Fruit fly (Drosophila melanogaster) whole organism, embryonic: ENCODE data around the gene CG44158.

Experiments used
- ATbp ChIP-seq: fragments of 200-800 bp; sonication (Bioruptor generic); optimal IDR thresholded peaks from 2 replicates; lab custom pipeline; 2017; ENCODE audit warnings: missing biosample characterization, mild to moderate bottlenecking, missing genetic modification characterization, missing genetic modification reagents
- B-H2 ChIP-seq: fragments of 200-800 bp; sonication (Bioruptor generic); optimal IDR thresholded peaks from 2 replicates; lab custom pipeline; 2018; ENCODE audit warnings: missing biosample characterization, mild to moderate bottlenecking, missing genetic modification characterization
- Bdp1 ChIP-seq: fragments of 200-800 bp; sonication (Bioruptor generic); optimal IDR thresholded peaks from 3 replicates; lab custom pipeline; 2016; ENCODE audit warnings: missing biosample characterization, missing genetic modification characterization
- C15 ChIP-seq: fragments of 200-800 bp; sonication (Bioruptor generic); IDR thresholded peaks from 3 replicates; pipeline ENCODE4 v1.3.6; 2022; ENCODE audit warnings: missing biosample characterization, missing genetic modification characterization
- CG10431 ChIP-seq: fragments of 200-800 bp; sonication (Bioruptor generic); optimal IDR thresholded peaks from 3 replicates; lab custom pipeline; 2018; ENCODE audit warnings: missing biosample characterization, mild to moderate bottlenecking, missing genetic modification characterization
- CG12071 ChIP-seq: fragments of 200-800 bp; sonication (Bioruptor generic); optimal IDR thresholded peaks from 3 replicates; lab custom pipeline; 2018; ENCODE audit warnings: missing biosample characterization, mild to moderate bottlenecking, missing genetic modification characterization
- CG13775 ChIP-seq: fragments of 200-800 bp; sonication (Bioruptor generic); optimal IDR thresholded peaks from 3 replicates; lab custom pipeline; 2017; ENCODE audit warnings: missing biosample characterization, mild to moderate bottlenecking, missing genetic modification characterization
- CG15601 ChIP-seq: fragments of 200-800 bp; sonication (Bioruptor generic); optimal IDR thresholded peaks from 3 replicates; lab custom pipeline; 2019; ENCODE audit warnings: missing biosample characterization, mild to moderate bottlenecking, missing genetic modification characterization, moderate library complexity
- CG18011 ChIP-seq: fragments of 200-800 bp; sonication (Bioruptor generic); optimal IDR thresholded peaks from 2 replicates; lab custom pipeline; 2017; ENCODE audit warnings: missing biosample characterization, missing genetic modification characterization, mild to moderate bottlenecking, moderate library complexity, missing genotype
- CG18262 ChIP-seq: fragments of 200-800 bp; optimal IDR thresholded peaks from 3 replicates; lab custom pipeline; 2019; ENCODE audit warnings: missing biosample characterization, mild to moderate bottlenecking, missing genetic modification characterization, moderate library complexity
- CG18476 ChIP-seq: fragments of 200-800 bp; sonication (Bioruptor generic); optimal IDR thresholded peaks from 2 replicates; lab custom pipeline; 2016; ENCODE audit warnings: missing biosample characterization, mild to moderate bottlenecking, missing genetic modification characterization
- CG2202 ChIP-seq: fragments of 200-800 bp; sonication (Bioruptor generic); optimal IDR thresholded peaks from 2 replicates; lab custom pipeline; 2018; ENCODE audit warnings: missing biosample characterization, mild to moderate bottlenecking, missing genetic modification characterization
- CG2875 ChIP-seq: fragments of 200-800 bp; sonication (Bioruptor generic); optimal IDR thresholded peaks from 2 replicates; lab custom pipeline; 2017; ENCODE audit warnings: missing biosample characterization, mild to moderate bottlenecking, missing genetic modification characterization, missing genetic modification reagents
- CG3847 ChIP-seq: fragments of 200-800 bp; sonication (Bioruptor generic); IDR thresholded peaks from 2 replicates; pipeline ENCODE4 v1.3.6; 2022; ENCODE audit warnings: missing biosample characterization, missing genetic modification characterization
- CG4404 ChIP-seq: fragments of 200-800 bp; sonication (Bioruptor generic); IDR thresholded peaks from 2 replicates; pipeline ENCODE4 v1.3.6; 2022; ENCODE audit warnings: missing biosample characterization, missing genetic modification characterization
- CG4820 ChIP-seq: fragments of 200-800 bp; sonication (Bioruptor generic); optimal IDR thresholded peaks from 3 replicates; lab custom pipeline; 2016; ENCODE audit warnings: missing biosample characterization, missing genetic modification characterization
- CG5245 ChIP-seq: fragments of 200-800 bp; sonication (Bioruptor generic); optimal IDR thresholded peaks from 3 replicates; lab custom pipeline; 2016; ENCODE audit warnings: missing biosample characterization, missing genetic modification characterization
- CG7372 ChIP-seq: fragments of 200-800 bp; sonication (Bioruptor generic); IDR thresholded peaks from 2 replicates; pipeline ENCODE4 v1.3.6; 2022; ENCODE audit warnings: missing biosample characterization, missing genetic modification characterization
- CG8924 ChIP-seq: fragments of 200-800 bp; optimal IDR thresholded peaks from 3 replicates; lab custom pipeline; 2019; ENCODE audit warnings: missing biosample characterization, mild to moderate bottlenecking, missing genetic modification characterization, moderate library complexity
- Chrac-16 ChIP-seq: fragments of 200-800 bp; sonication (Bioruptor generic); optimal IDR thresholded peaks from 3 replicates; lab custom pipeline; 2016; ENCODE audit warnings: missing biosample characterization, missing genetic modification characterization
- CoRest ChIP-seq: fragments of 200-800 bp; sonication (Bioruptor generic); optimal IDR thresholded peaks from 3 replicates; lab custom pipeline; 2018; ENCODE audit warnings: missing biosample characterization, mild to moderate bottlenecking, missing genetic modification characterization, moderate library complexity
- Fer1 ChIP-seq: fragments of 200-800 bp; sonication (Bioruptor generic); optimal IDR thresholded peaks from 2 replicates; lab custom pipeline; 2017; ENCODE audit warnings: missing biosample characterization, mild to moderate bottlenecking, missing genetic modification characterization
- HLH4C ChIP-seq: fragments of 200-800 bp; sonication (Bioruptor generic); IDR thresholded peaks from 3 replicates; pipeline ENCODE4 v1.3.6; 2022; ENCODE audit warnings: missing biosample characterization, missing genetic modification characterization; ENCODE audit not compliant: partially characterized antibody
- Hmr ChIP-seq: fragments of 200-800 bp; sonication (Bioruptor generic); optimal IDR thresholded peaks from 3 replicates; lab custom pipeline; 2017; ENCODE audit warnings: mild to moderate bottlenecking, missing biosample characterization, missing genetic modification reagents, missing genetic modification characterization
- Hr39 ChIP-seq: fragments of >200 bp; optimal IDR thresholded peaks from 2 replicates; lab custom pipeline; 2017
- Nf-YA ChIP-seq: fragments of 200-800 bp; sonication (Bioruptor generic); IDR thresholded peaks from 2 replicates; pipeline ENCODE4 v1.3.6; 2022; ENCODE audit warnings: missing biosample characterization, missing genetic modification characterization
- NfI ChIP-seq: fragments of 200-800 bp; sonication (Bioruptor generic); optimal IDR thresholded peaks from 3 replicates; lab custom pipeline; 2018; ENCODE audit warnings: missing biosample characterization, mild to moderate bottlenecking, missing genetic modification characterization, moderate library complexity
- Sry-β ChIP-seq: fragments of 200-800 bp; sonication (Bioruptor generic); optimal IDR thresholded peaks from 2 replicates; lab custom pipeline; 2018; ENCODE audit warnings: missing biosample characterization, mild to moderate bottlenecking, missing genetic modification characterization, moderate library complexity
- ab ChIP-seq: fragments of 200-800 bp; sonication (Bioruptor generic); optimal IDR thresholded peaks from 2 replicates; lab custom pipeline; 2016; ENCODE audit warnings: missing biosample characterization, missing genetic modification characterization
- amos ChIP-seq: fragments of 200-800 bp; sonication (Bioruptor generic); IDR thresholded peaks from 2 replicates; pipeline ENCODE4 v1.3.6; 2022; ENCODE audit warnings: missing biosample characterization, missing genetic modification characterization; ENCODE audit not compliant: partially characterized antibody
- ap ChIP-seq: fragments of 200-800 bp; sonication (Bioruptor generic); IDR thresholded peaks from 2 replicates; pipeline ENCODE4 v1.3.6; 2022; ENCODE audit warnings: missing biosample characterization, missing genetic modification characterization
- bbx ChIP-seq: fragments of 200-800 bp; sonication (Bioruptor generic); IDR thresholded peaks from 2 replicates; pipeline ENCODE4 v1.3.6; 2022; ENCODE audit warnings: missing biosample characterization, missing genetic modification characterization; ENCODE audit not compliant: partially characterized antibody
- cad ChIP-seq: fragments of >200 bp; optimal IDR thresholded peaks from 2 replicates; lab custom pipeline; 2017; ENCODE audit warnings: missing biosample characterization, missing genetic modification characterization
- caup ChIP-seq: fragments of 200-800 bp; sonication (Bioruptor generic); optimal IDR thresholded peaks from 3 replicates; lab custom pipeline; 2017; ENCODE audit warnings: missing biosample characterization, mild to moderate bottlenecking, missing genetic modification characterization, moderate library complexity; ENCODE audit not compliant: severe bottlenecking
- chn ChIP-seq: fragments of 200-800 bp; sonication (Bioruptor generic); optimal IDR thresholded peaks from 2 replicates; lab custom pipeline; 2016; ENCODE audit warnings: missing biosample characterization, missing genetic modification characterization
- crol ChIP-seq: fragments of 200-800 bp; sonication (Bioruptor generic); IDR thresholded peaks from 2 replicates; pipeline ENCODE4 v1.3.6; 2022; ENCODE audit warnings: missing biosample characterization, missing genetic modification characterization
- crp ChIP-seq, 2 experiments: fragments of 200-800 bp; sonication (Bioruptor generic); optimal IDR thresholded peaks; 2 replicates in 1 of 2; 3 replicates in 1 of 2; lab custom pipeline; 2017; ENCODE audit warnings: missing biosample characterization in 2 of 2, missing genetic modification characterization in 2 of 2, mild to moderate bottlenecking in 1 of 2, moderate library complexity in 1 of 2
- exex ChIP-seq: fragments of 200-800 bp; sonication (Bioruptor generic); optimal IDR thresholded peaks from 4 replicates; lab custom pipeline; 2018; ENCODE audit warnings: missing biosample characterization, mild to moderate bottlenecking, missing genetic modification characterization, moderate library complexity
- fru ChIP-seq: fragments of >200 bp; optimal IDR thresholded peaks from 2 replicates; lab custom pipeline; 2017
- gcm2 ChIP-seq: fragments of 200-800 bp; sonication (Bioruptor generic); optimal IDR thresholded peaks from 2 replicates; lab custom pipeline; 2016; ENCODE audit warnings: missing biosample characterization, missing genetic modification characterization
- gfzf ChIP-seq: fragments of 200-800 bp; sonication (Bioruptor generic); optimal IDR thresholded peaks from 2 replicates; lab custom pipeline; 2016; ENCODE audit warnings: missing biosample characterization, mild to moderate bottlenecking, missing genetic modification characterization, moderate library complexity
- gsb-n ChIP-seq: fragments of 200-800 bp; sonication (Bioruptor generic); optimal IDR thresholded peaks from 3 replicates; lab custom pipeline; 2018; ENCODE audit warnings: missing biosample characterization, mild to moderate bottlenecking, missing genetic modification characterization
- mld ChIP-seq: fragments of 200-800 bp; sonication (Bioruptor generic); IDR thresholded peaks from 3 replicates; pipeline ENCODE4 v1.3.6; 2022; ENCODE audit warnings: missing biosample characterization, missing genetic modification characterization; ENCODE audit not compliant: partially characterized antibody
- p53 ChIP-seq: fragments of 200-800 bp; sonication (Bioruptor generic); optimal IDR thresholded peaks from 2 replicates; lab custom pipeline; 2016; ENCODE audit warnings: missing biosample characterization, missing genetic modification characterization
- pnt ChIP-seq: fragments of 200-800 bp; sonication (Bioruptor generic); optimal IDR thresholded peaks from 3 replicates; lab custom pipeline; 2016; ENCODE audit warnings: missing biosample characterization, missing genetic modification characterization
- psq ChIP-seq: fragments of 200-800 bp; sonication (Bioruptor generic); optimal IDR thresholded peaks from 2 replicates; lab custom pipeline; 2017; ENCODE audit warnings: missing biosample characterization, missing genetic modification characterization
- ranshi ChIP-seq: fragments of 200-800 bp; sonication (Bioruptor generic); IDR thresholded peaks from 2 replicates; pipeline ENCODE4 v1.3.6; 2022; ENCODE audit warnings: missing biosample characterization, missing genetic modification characterization
- sens ChIP-seq: fragments of 200-800 bp; sonication (Bioruptor generic); peaks from one replicate; lab custom pipeline; 2016; ENCODE audit warnings: missing biosample characterization, missing genetic modification characterization
- sens-2 ChIP-seq: fragments of 200-800 bp; sonication (Bioruptor generic); IDR thresholded peaks from 2 replicates; pipeline ENCODE4 v1.3.6; 2022; ENCODE audit warnings: missing biosample characterization, missing genetic modification characterization
- shn ChIP-seq: fragments of 200-800 bp; sonication (Bioruptor generic); optimal IDR thresholded peaks from 3 replicates; lab custom pipeline; 2016; ENCODE audit warnings: missing biosample characterization, missing genetic modification characterization
- stc ChIP-seq: fragments of 200-800 bp; sonication (Bioruptor generic); IDR thresholded peaks from 2 replicates; pipeline ENCODE4 v1.3.6; 2022; ENCODE audit warnings: missing biosample characterization, missing genetic modification characterization

The CG44158 gene

DNA sequence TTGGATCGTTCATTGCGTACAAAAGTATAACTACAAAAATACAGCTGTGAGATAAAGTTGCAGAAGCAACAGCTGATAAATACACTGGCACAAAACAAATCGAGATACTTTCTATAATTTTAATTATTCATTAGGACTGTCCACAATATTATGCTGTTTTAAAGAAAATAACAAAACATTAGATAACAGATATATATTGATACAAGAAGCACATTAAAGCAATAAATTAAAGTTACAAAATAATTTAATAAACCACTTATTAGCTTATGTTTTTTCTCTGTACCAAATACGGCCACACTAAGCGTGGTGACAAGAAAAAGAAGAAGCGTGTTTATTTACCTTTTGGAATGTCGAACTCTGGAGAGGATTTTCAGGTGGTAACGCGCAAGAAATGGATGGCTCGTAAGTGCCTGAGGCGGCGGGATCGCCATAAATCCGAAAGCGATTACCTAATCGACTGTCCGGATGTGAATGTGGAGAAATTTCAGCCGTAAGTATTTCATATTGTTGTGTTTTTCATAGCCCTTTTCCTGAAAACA, 11.7 kb downstream of the CG44158 start, which contains the start of the genes CG7988 and CG7183 (continued):
- peak; percentile 97 for TF ChIP-seq CG7372
- TF ChIP-seq stc (GFP tag; lab: Robert Waterston, UW): peak; percentile 98
- TF ChIP-seq CG18262 (tag; lab: Kevin White, UChicago): peak; percentile 99
- peak; percentile 96 for TF ChIP-seq CG18476 (GFP tag; lab: Kevin White, UChicago)
- peak; percentile 98 for TF ChIP-seq CG3847
- peak; percentile 94 for TF ChIP-seq CG5245 (GFP tag; lab: Kevin White, UChicago)
- peak; percentile 62 for TF ChIP-seq ab
- peak; percentile 96 for TF ChIP-seq Hmr (GFP tag; lab: Kevin White, UChicago)
- no peak for TF ChIP-seq fru
- TF ChIP-seq pnt: peak; percentile 95
- no peak for TF ChIP-seq amos
- peak; percentile 87 for TF ChIP-seq Bdp1
- TF ChIP-seq gsb-n (tag; lab: Kevin White, UChicago): peak; percentile 99
- peak; percentile 86 for TF ChIP-seq CG10431
- peak; percentile 99 for TF ChIP-seq sens (GFP tag; lab: Kevin White, UChicago)
- peak; percentile 93 for TF ChIP-seq sens-2 (GFP tag; lab: Robert Waterston, UW)
- TF ChIP-seq B-H2 (GFP tag; lab: Kevin White, UChicago): peak; percentile 96
- TF ChIP-seq CG4820 (GFP tag; lab: Kevin White, UChicago): peak; percentile 96
- TF ChIP-seq Nf-YA (GFP tag; lab: Robert Waterston, UW): peak; percentile 98
- peak; percentile 96 for TF ChIP-seq CG2202 (tag; lab: Kevin White, UChicago)
- peak; percentile 98 for TF ChIP-seq ap (GFP tag; lab: Robert Waterston, UW)
- TF ChIP-seq gfzf (GFP tag; lab: Kevin White, UChicago): peak; percentile 56
- TF ChIP-seq crol (GFP tag; lab: Robert Waterston, UW): peak; percentile 72
- no peak for TF ChIP-seq Hr39 (lab: Kevin White, UChicago)
- peak; percentile 99 for TF ChIP-seq ranshi (GFP tag; lab: Robert Waterston, UW)
- peak; percentile 65 for TF ChIP-seq Sry-β
- TF ChIP-seq CG12071 (GFP tag; lab: Kevin White, UChicago): peak; percentile 83
- TF ChIP-seq CG4404: peak; percentile 98
- TF ChIP-seq NfI (GFP tag; lab: Kevin White, UChicago): peak; percentile 97
- TF ChIP-seq Chrac-16 (GFP tag; lab: Kevin White, UChicago): peak; percentile 98
- TF ChIP-seq exex (tag; lab: Kevin White, UChicago): peak; percentile 82
- TF ChIP-seq caup (GFP tag; lab: Kevin White, UChicago): peak; percentile 93
- TF ChIP-seq CG13775 (GFP tag; lab: Kevin White, UChicago): peak; percentile 98
- TF ChIP-seq cad (GFP tag; lab: Kevin White, UChicago): no peak
- TF ChIP-seq C15 (GFP tag; lab: Robert Waterston, UW): peak; percentile 96
- peak; percentile 90 for TF ChIP-seq shn (GFP tag; lab: Kevin White, UChicago)
- TF ChIP-seq Fer1: peak; percentile 94
- TF ChIP-seq CoRest (tag; lab: Kevin White, UChicago): peak; percentile 99
- TF ChIP-seq p53: peak; percentile 70
- peak; percentile 96 for TF ChIP-seq chn
- TF ChIP-seq CG15601 (tag; lab: Kevin White, UChicago): peak; percentile 98
- peak; percentile 88 for TF ChIP-seq CG18011
- TF ChIP-seq mld (GFP tag; lab: Robert Waterston, UW): no peak
- peak; percentile 94 for TF ChIP-seq ATbp (GFP tag; lab: Kevin White, UChicago)
- no peak for TF ChIP-seq HLH4C (GFP tag; lab: Robert Waterston, UW)
- TF ChIP-seq CG8924 (tag; lab: Kevin White, UChicago): peak; percentile 98
- peak; percentile 98 for TF ChIP-seq crp (GFP tag; optimal IDR thresholded peaks at IDR 0.05; lab: Kevin White, UChicago)
- peak; percentile 93 for TF ChIP-seq CG2875 (GFP tag; lab: Kevin White, UChicago)
- TF ChIP-seq gcm2 (GFP tag; lab: Kevin White, UChicago): peak; percentile 84
- no peak for TF ChIP-seq bbx (GFP tag; lab: Robert Waterston, UW)
- peak; percentile 92 for TF ChIP-seq psq (GFP tag; lab: Kevin White, UChicago)
